Fruit fly (Drosophila melanogaster) whole organism, embryonic: ENCODE measurements around the gene RpS20.

Experiments
- Antp ChIP-seq: fragments of 200-800 bp; sonication (Bioruptor generic); optimal IDR thresholded peaks from 3 replicates; lab custom pipeline; 2016; ENCODE audit warnings: missing biosample characterization, missing genetic modification characterization
- Blimp-1 ChIP-seq: fragments of 200-800 bp; sonication (Bioruptor generic); optimal IDR thresholded peaks from 3 replicates; lab custom pipeline; 2018; ENCODE audit warnings: missing biosample characterization, missing genetic modification characterization, mild to moderate bottlenecking, moderate library complexity, missing genetic modification reagents
- Bteb2 ChIP-seq: fragments of 200-800 bp; sonication (Bioruptor generic); optimal IDR thresholded peaks from 2 replicates; lab custom pipeline; 2016; ENCODE audit warnings: missing biosample characterization, missing genetic modification characterization
- CG11093 ChIP-seq: fragments of 200-800 bp; sonication (Bioruptor generic); IDR thresholded peaks from 3 replicates; pipeline ENCODE4 v1.3.6; 2022; ENCODE audit warnings: missing biosample characterization, missing genetic modification characterization
- CG12104 ChIP-seq: fragments of 200-800 bp; sonication (Bioruptor generic); optimal IDR thresholded peaks from 3 replicates; lab custom pipeline; 2016; ENCODE audit warnings: missing biosample characterization, missing genetic modification characterization
- CG14965 ChIP-seq: fragments of 200-800 bp; sonication (Bioruptor generic); optimal IDR thresholded peaks from 2 replicates; lab custom pipeline; 2016; ENCODE audit warnings: missing biosample characterization, missing genetic modification characterization, borderline replicate concordance
- CG16813 ChIP-seq: fragments of 200-800 bp; sonication (Bioruptor generic); IDR thresholded peaks from 3 replicates; pipeline ENCODE4 v1.3.6; 2022; ENCODE audit warnings: missing biosample characterization, missing genetic modification characterization; ENCODE audit not compliant: partially characterized antibody
- CG18476 ChIP-seq: fragments of 200-800 bp; sonication (Bioruptor generic); optimal IDR thresholded peaks from 2 replicates; lab custom pipeline; 2016; ENCODE audit warnings: missing biosample characterization, mild to moderate bottlenecking, missing genetic modification characterization
- CG2889 ChIP-seq: fragments of 200-800 bp; sonication (Bioruptor generic); IDR thresholded peaks from 3 replicates; pipeline ENCODE4 v1.3.6; 2022; ENCODE audit warnings: missing biosample characterization, missing genetic modification characterization
- CG3995 ChIP-seq: fragments of 200-800 bp; sonication (Bioruptor generic); optimal IDR thresholded peaks from 3 replicates; lab custom pipeline; 2016; ENCODE audit warnings: missing biosample characterization, missing genetic modification characterization
- CG4820 ChIP-seq: fragments of 200-800 bp; sonication (Bioruptor generic); optimal IDR thresholded peaks from 3 replicates; lab custom pipeline; 2016; ENCODE audit warnings: missing biosample characterization, missing genetic modification characterization
- CG7745 ChIP-seq: fragments of 200-800 bp; sonication (Bioruptor generic); optimal IDR thresholded peaks from 2 replicates; lab custom pipeline; 2018; ENCODE audit warnings: missing biosample characterization, mild to moderate bottlenecking, missing genetic modification characterization, moderate library complexity
- CG7928 ChIP-seq: fragments of 200-800 bp; sonication (Bioruptor generic); optimal IDR thresholded peaks from 2 replicates; lab custom pipeline; 2017; ENCODE audit warnings: missing biosample characterization, mild to moderate bottlenecking, missing genetic modification characterization
- CG8478 ChIP-seq: fragments of >200 bp; optimal IDR thresholded peaks from 2 replicates; lab custom pipeline; 2018
- CG9609 ChIP-seq: fragments of 200-800 bp; sonication (Bioruptor generic); optimal IDR thresholded peaks from 3 replicates; lab custom pipeline; 2016; ENCODE audit warnings: missing biosample characterization, missing genetic modification characterization
- D19A ChIP-seq: fragments of 200-800 bp; optimal IDR thresholded peaks from 3 replicates; lab custom pipeline; 2019; ENCODE audit warnings: missing biosample characterization, mild to moderate bottlenecking, missing genetic modification characterization, moderate library complexity
- Ets97D ChIP-seq: fragments of 200-800 bp; sonication (Bioruptor generic); optimal IDR thresholded peaks from 3 replicates; lab custom pipeline; 2016; ENCODE audit warnings: missing biosample characterization, missing genetic modification characterization
- Fer2 ChIP-seq: fragments of 200-800 bp; sonication (Bioruptor generic); optimal IDR thresholded peaks from 2 replicates; lab custom pipeline; 2018; ENCODE audit warnings: missing biosample characterization, mild to moderate bottlenecking, missing genetic modification characterization, moderate library complexity
- HLH54F ChIP-seq: fragments of 200-800 bp; sonication (Bioruptor generic); optimal IDR thresholded peaks from 3 replicates; lab custom pipeline; 2016; ENCODE audit warnings: missing biosample characterization, missing genetic modification characterization
- Hmx ChIP-seq: fragments of 200-800 bp; sonication (Bioruptor generic); optimal IDR thresholded peaks from 2 replicates; lab custom pipeline; 2016; ENCODE audit warnings: missing biosample characterization, missing genetic modification characterization
- Hr39 ChIP-seq: fragments of >200 bp; optimal IDR thresholded peaks from 2 replicates; lab custom pipeline; 2017
- Jarid2 ChIP-seq: fragments of 200-800 bp; sonication (Bioruptor generic); optimal IDR thresholded peaks from 3 replicates; lab custom pipeline; 2017; ENCODE audit warnings: mild to moderate bottlenecking, missing biosample characterization, missing genetic modification reagents, missing genetic modification characterization
- Lhr ChIP-seq: fragments of 200-800 bp; sonication (Bioruptor generic); optimal IDR thresholded peaks from 3 replicates; lab custom pipeline; 2017; ENCODE audit warnings: mild to moderate bottlenecking, missing biosample characterization, missing genetic modification reagents, missing genetic modification characterization
- Myb ChIP-seq: fragments of 200-800 bp; sonication (Bioruptor generic); optimal IDR thresholded peaks from 2 replicates; lab custom pipeline; 2016; ENCODE audit warnings: missing biosample characterization, missing genetic modification characterization
- Oaz ChIP-seq: fragments of 200-800 bp; sonication (Bioruptor generic); IDR thresholded peaks from 2 replicates; pipeline ENCODE4 v1.3.6; 2022; ENCODE audit warnings: missing biosample characterization, missing genetic modification characterization
- Scr ChIP-seq: fragments of 200-800 bp; sonication (Bioruptor generic); IDR thresholded peaks from 2 replicates; pipeline ENCODE4 v1.3.6; 2022; ENCODE audit warnings: missing biosample characterization, missing genetic modification characterization; ENCODE audit not compliant: partially characterized antibody
- Usf ChIP-seq: fragments of 200-800 bp; sonication (Bioruptor generic); optimal IDR thresholded peaks from 2 replicates; lab custom pipeline; 2017; ENCODE audit warnings: missing genotype, missing biosample characterization, missing genetic modification characterization
- bowl ChIP-seq: fragments of 200-800 bp; sonication (Bioruptor generic); IDR thresholded peaks from 2 replicates; pipeline ENCODE4 v1.3.6; 2022; ENCODE audit warnings: missing biosample characterization, missing genetic modification characterization
- cad ChIP-seq: fragments of >200 bp; optimal IDR thresholded peaks from 2 replicates; lab custom pipeline; 2017; ENCODE audit warnings: missing biosample characterization, missing genetic modification characterization
- chn ChIP-seq: fragments of 200-800 bp; sonication (Bioruptor generic); optimal IDR thresholded peaks from 2 replicates; lab custom pipeline; 2016; ENCODE audit warnings: missing biosample characterization, missing genetic modification characterization
- crp ChIP-seq, 2 experiments: fragments of 200-800 bp; sonication (Bioruptor generic); optimal IDR thresholded peaks; 2 replicates in 1 of 2; 3 replicates in 1 of 2; lab custom pipeline; 2017; ENCODE audit warnings: missing biosample characterization in 2 of 2, missing genetic modification characterization in 2 of 2, mild to moderate bottlenecking in 1 of 2, moderate library complexity in 1 of 2
- dm ChIP-seq: fragments of 200-800 bp; sonication (Bioruptor generic); optimal IDR thresholded peaks from 3 replicates; lab custom pipeline; 2016; ENCODE audit warnings: missing biosample characterization, missing genetic modification characterization
- dmrt99B ChIP-seq: fragments of 200-800 bp; sonication (Bioruptor generic); optimal IDR thresholded peaks from 2 replicates; lab custom pipeline; 2018; ENCODE audit warnings: missing biosample characterization, mild to moderate bottlenecking, missing genetic modification characterization, moderate library complexity
- eve ChIP-seq, 2 experiments: fragments of >200 bp; optimal IDR thresholded peaks; 2 replicates each; lab custom pipeline; 2017; ENCODE audit warnings: missing biosample characterization in 2 of 2, missing genetic modification characterization in 2 of 2
- fd96Cb ChIP-seq: fragments of 200-800 bp; sonication (Bioruptor generic); optimal IDR thresholded peaks from 2 replicates; lab custom pipeline; 2018; ENCODE audit warnings: missing biosample characterization, mild to moderate bottlenecking, missing genetic modification characterization, moderate library complexity
- gcm ChIP-seq: fragments of 200-800 bp; sonication (Bioruptor generic); optimal IDR thresholded peaks from 2 replicates; lab custom pipeline; 2019; ENCODE audit warnings: missing biosample characterization, mild to moderate bottlenecking, missing genetic modification characterization, moderate library complexity
- grau ChIP-seq: fragments of 200-800 bp; optimal IDR thresholded peaks from 3 replicates; lab custom pipeline; 2019; ENCODE audit warnings: missing biosample characterization, mild to moderate bottlenecking, missing genetic modification characterization, moderate library complexity
- gt ChIP-seq: fragments of 200-800 bp; sonication (Bioruptor generic); IDR thresholded peaks from 2 replicates; pipeline ENCODE4 v1.3.6; 2022; ENCODE audit warnings: missing biosample characterization, missing genetic modification characterization
- jumu ChIP-seq: fragments of 200-800 bp; sonication (Bioruptor generic); optimal IDR thresholded peaks from 3 replicates; lab custom pipeline; 2016; ENCODE audit warnings: missing biosample characterization, missing genetic modification characterization
- lov ChIP-seq, 2 experiments: fragments of 200-800 bp in 1 of 2; fragments of >200 bp in 1 of 2; sonication (Bioruptor generic) in 1 of 2; IDR thresholded peaks in 1 of 2; optimal IDR thresholded peaks in 1 of 2; 2 replicates in 1 of 2; 3 replicates in 1 of 2; pipeline versions ENCODE4 v1.3.6 to Lab custom; 2017 to 2022; ENCODE audit warnings: missing biosample characterization in 1 of 2, missing genetic modification characterization in 1 of 2
- schlank ChIP-seq: fragments of 200-800 bp; sonication (Bioruptor generic); optimal IDR thresholded peaks from 2 replicates; lab custom pipeline; 2018; ENCODE audit warnings: missing biosample characterization, mild to moderate bottlenecking, missing genetic modification characterization
- sens ChIP-seq: fragments of 200-800 bp; sonication (Bioruptor generic); peaks from one replicate; lab custom pipeline; 2016; ENCODE audit warnings: missing biosample characterization, missing genetic modification characterization
- sens-2 ChIP-seq: fragments of 200-800 bp; sonication (Bioruptor generic); IDR thresholded peaks from 2 replicates; pipeline ENCODE4 v1.3.6; 2022; ENCODE audit warnings: missing biosample characterization, missing genetic modification characterization
- sima ChIP-seq: fragments of 200-800 bp; sonication (Bioruptor generic); optimal IDR thresholded peaks from 2 replicates; lab custom pipeline; 2016; ENCODE audit warnings: missing biosample characterization, missing genetic modification characterization
- sqz ChIP-seq: fragments of 200-800 bp; sonication (Bioruptor generic); optimal IDR thresholded peaks from 3 replicates; lab custom pipeline; 2018; ENCODE audit warnings: missing biosample characterization, mild to moderate bottlenecking, missing genetic modification characterization
- trh ChIP-seq: fragments of 200-800 bp; sonication (Bioruptor generic); optimal IDR thresholded peaks from 2 replicates; lab custom pipeline; 2016; ENCODE audit warnings: missing biosample characterization, missing genetic modification characterization
- unc-4 ChIP-seq: fragments of 200-800 bp; sonication (Bioruptor generic); IDR thresholded peaks from 2 replicates; pipeline ENCODE4 v1.3.6; 2022; ENCODE audit warnings: missing biosample characterization, missing genetic modification characterization; ENCODE audit not compliant: partially characterized antibody
- unpg ChIP-seq: fragments of 200-800 bp; sonication (Bioruptor generic); optimal IDR thresholded peaks from 3 replicates; lab custom pipeline; 2018; ENCODE audit warnings: missing biosample characterization, mild to moderate bottlenecking, missing genetic modification characterization, moderate library complexity
- vvl ChIP-seq: fragments of 200-800 bp; sonication (Bioruptor generic); IDR thresholded peaks from 2 replicates; pipeline ENCODE4 v1.3.6; 2022; ENCODE audit warnings: missing biosample characterization, missing genetic modification characterization
- zen ChIP-seq: fragments of 200-800 bp; sonication (Bioruptor generic); optimal IDR thresholded peaks from 3 replicates; lab custom pipeline; 2018; ENCODE audit warnings: missing biosample characterization, mild to moderate bottlenecking, missing genetic modification characterization, moderate library complexity

Gene RpS20

dm6 chr3R:20829416-20830131 lies 7.6 kb downstream of the RpS20 start (continued):
- TF ChIP-seq Myb (GFP tag; lab: Kevin White, UChicago) = no peak
- TF ChIP-seq unpg (GFP tag; lab: Kevin White, UChicago) = no peak
- peak; percentile 31 for TF ChIP-seq CG12104 (GFP tag; lab: Kevin White, UChicago)
- TF ChIP-seq crp (GFP tag; optimal IDR thresholded peaks at IDR 0.05; lab: Kevin White, UChicago) = peak in 1 of 2 experiments; percentile 21
- TF ChIP-seq schlank (tag; lab: Kevin White, UChicago) = no peak
- TF ChIP-seq vvl = 0 out of 2 replicates have a peak, but pooled peaks have one; percentile 28
- peak; percentile 31 for TF ChIP-seq D19A (tag; lab: Kevin White, UChicago)
- TF ChIP-seq CG2889 = no peak
- TF ChIP-seq CG7928 = no peak
- TF ChIP-seq Fer2 = no peak
- TF ChIP-seq grau = peak; percentile 28
- TF ChIP-seq Oaz (GFP tag; lab: Robert Waterston, UW) = no peak
- TF ChIP-seq Hmx (GFP tag; lab: Kevin White, UChicago) = no peak
- peak; percentile 17 for TF ChIP-seq fd96Cb (tag; lab: Kevin White, UChicago)
- no peak for TF ChIP-seq trh (GFP tag; lab: Kevin White, UChicago)
- no peak for TF ChIP-seq Scr (GFP tag; lab: Robert Waterston, UW)
- TF ChIP-seq gt (GFP tag; lab: Robert Waterston, UW) = no peak
- no peak for TF ChIP-seq sens-2 (GFP tag; lab: Robert Waterston, UW)
- no peak for TF ChIP-seq Hr39
- TF ChIP-seq dm (GFP tag; lab: Kevin White, UChicago) = peak; percentile 92
- TF ChIP-seq CG14965 (GFP tag; lab: Kevin White, UChicago) = no peak
- TF ChIP-seq sima = no peak
- no peak for TF ChIP-seq lov (optimal IDR thresholded peaks at IDR 0.05; lab: Kevin White, UChicago)
- TF ChIP-seq lov (GFP tag; IDR thresholded peaks at IDR 0.05; lab: Robert Waterston, UW) = 0 out of 3 replicates have a peak, but pooled peaks have one; percentile 59
- TF ChIP-seq bowl = no peak
- no peak for TF ChIP-seq Jarid2 (GFP tag; lab: Kevin White, UChicago)
- TF ChIP-seq Antp (GFP tag; lab: Kevin White, UChicago) = no peak
- TF ChIP-seq Ets97D = no peak
- no peak for TF ChIP-seq jumu (GFP tag; lab: Kevin White, UChicago)
- no peak for TF ChIP-seq zen (tag; lab: Kevin White, UChicago)
- no peak for TF ChIP-seq CG3995 (GFP tag; lab: Kevin White, UChicago)
- TF ChIP-seq gcm (GFP tag; lab: Kevin White, UChicago) = no peak
- no peak for TF ChIP-seq unc-4 (GFP tag; lab: Robert Waterston, UW)
- peak; percentile 24 for TF ChIP-seq dmrt99B (tag; lab: Kevin White, UChicago)
- no peak for TF ChIP-seq Bteb2 (GFP tag; lab: Kevin White, UChicago)
- TF ChIP-seq Lhr (GFP tag; lab: Kevin White, UChicago) = no peak
- no peak for TF ChIP-seq CG9609
- TF ChIP-seq chn (GFP tag; lab: Kevin White, UChicago) = no peak
- TF ChIP-seq CG7745 (tag; lab: Kevin White, UChicago) = no peak
- TF ChIP-seq CG18476 = no peak
- no peak for TF ChIP-seq CG8478 (lab: Kevin White, UChicago)
- no peak for TF ChIP-seq eve (GFP tag; optimal IDR thresholded peaks at IDR 0.05; lab: Kevin White, UChicago)
- TF ChIP-seq Usf (GFP tag; lab: Kevin White, UChicago) = no peak
- no peak for TF ChIP-seq cad (GFP tag; lab: Kevin White, UChicago)
- TF ChIP-seq sqz (GFP tag; lab: Kevin White, UChicago) = no peak
- TF ChIP-seq Blimp-1 = no peak
- no peak for TF ChIP-seq CG11093 (GFP tag; lab: Robert Waterston, UW)
- TF ChIP-seq HLH54F (GFP tag; lab: Kevin White, UChicago) = no peak
- no peak for TF ChIP-seq CG4820 (GFP tag; lab: Kevin White, UChicago)
- TF ChIP-seq sens = peak; percentile 65
- no peak; the same call in 2 of the 3 replicates for TF ChIP-seq CG16813 (GFP tag; lab: Robert Waterston, UW)
